Fruit fly (Drosophila melanogaster): ENCODE measurements around the gene Sarm.
A peak's percentile ranks its signal among the peaks of the same experiment; 100 is the strongest.

- TF ChIP-seq zf30C (GFP tag; optimal IDR thresholded peaks at IDR 0.05) (no peak), CG31388 (GFP tag; optimal IDR thresholded peaks at IDR 0.05) (no peak), CG11504 (tag; optimal IDR thresholded peaks at IDR 0.05) (no peak), exex (tag; optimal IDR thresholded peaks at IDR 0.05) (no peak), CG17568 (GFP tag; optimal IDR thresholded peaks at IDR 0.05) (no peak), btn (GFP tag; optimal IDR thresholded peaks at IDR 0.05) (no peak), fu2 (GFP tag; optimal IDR thresholded peaks at IDR 0.05) (peak; percentile 30)
These were observed 46.5 kb downstream of the Sarm start, which contains the start of gene Nulp1 for dm6 chr3L:8110171-8110570.

All from whole organism, embryonic.